Worm (Caenorhabditis elegans) whole organism, L3 larva: ENCODE measurements around the gene F32D1.7.

Experiments
- aly-2 ChIP-seq: fragments of 150-350 bp; optimal IDR thresholded peaks from 2 replicates; lab custom pipeline; 2014; ENCODE audit warnings: missing biosample characterization, missing genetic modification characterization
- ama-1 ChIP-seq: fragments of 150-350 bp; optimal IDR thresholded peaks from 2 replicates; lab custom pipeline; 2018
- ceh-28 ChIP-seq: fragments of 150-350 bp; optimal IDR thresholded peaks from 2 replicates; lab custom pipeline; 2014; ENCODE audit warnings: missing biosample characterization, missing genetic modification reagents, missing genetic modification characterization
- ceh-82 ChIP-seq: fragments of 150-350 bp; optimal IDR thresholded peaks from 2 replicates; lab custom pipeline; 2014; ENCODE audit warnings: missing biosample characterization, missing genetic modification characterization
- elt-2 ChIP-seq: sonication (generic microtip); optimal IDR thresholded peaks from 2 replicates; lab custom pipeline; 2016; ENCODE audit warnings: missing genetic modification reagents, mild to moderate bottlenecking, missing genetic modification characterization, missing compliant biosample characterization
- fos-1 ChIP-seq: fragments of 150-350 bp; optimal IDR thresholded peaks from 2 replicates; lab custom pipeline; 2014; ENCODE audit warnings: missing biosample characterization, missing genetic modification characterization
- jun-1 ChIP-seq: fragments of 150-350 bp; optimal IDR thresholded peaks from 2 replicates; lab custom pipeline; 2014; ENCODE audit warnings: missing biosample characterization, missing genetic modification reagents, missing genetic modification characterization
- nhr-11 ChIP-seq: fragments of 150-350 bp; optimal IDR thresholded peaks from 2 replicates; lab custom pipeline; 2014; ENCODE audit warnings: missing biosample characterization, missing genetic modification characterization
- nhr-25 ChIP-seq: sonication (generic microtip); optimal IDR thresholded peaks from 2 replicates; lab custom pipeline; 2017; ENCODE audit warnings: missing biosample characterization, missing genetic modification characterization
- sea-2 ChIP-seq: fragments of 150-350 bp; sonication (generic microtip); optimal IDR thresholded peaks from 4 replicates; lab custom pipeline; 2014; ENCODE audit warnings: missing biosample characterization, missing genetic modification reagents, missing genetic modification characterization
- unc-39 ChIP-seq: sonication (generic microtip); optimal IDR thresholded peaks from 4 replicates; lab custom pipeline; 2017; ENCODE audit warnings: missing biosample characterization, missing genetic modification characterization
- unc-62 ChIP-seq: fragments of 150-350 bp; sonication (generic microtip); optimal IDR thresholded peaks from 4 replicates; lab custom pipeline; 2014; ENCODE audit warnings: missing biosample characterization, missing genetic modification reagents, missing genetic modification characterization
- zag-1 ChIP-seq: fragments of 150-350 bp; optimal IDR thresholded peaks from 2 replicates; lab custom pipeline; 2014; ENCODE audit warnings: missing biosample characterization, missing genetic modification characterization

DNA sequence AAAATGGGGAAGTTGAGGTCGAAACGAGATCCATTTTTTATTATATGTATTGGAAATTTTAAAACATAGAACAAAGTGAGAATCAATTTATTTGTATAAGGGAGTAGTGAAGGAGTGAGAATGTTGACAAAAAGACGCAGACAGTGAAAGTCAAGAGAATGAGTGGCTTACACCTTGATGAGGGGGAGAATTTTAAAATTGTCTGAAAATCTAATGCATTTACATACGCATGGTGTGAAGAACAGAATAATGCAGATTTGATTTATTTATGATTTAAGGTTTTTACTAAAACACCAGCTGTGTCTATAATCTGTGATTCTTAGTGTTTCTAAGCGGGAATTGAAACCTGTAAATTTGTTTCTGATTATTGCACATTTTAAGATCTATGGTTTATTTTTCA, 50.6 kb downstream of the F32D1.7 start, which contains the start of gene nhr-125:
- no peak for TF ChIP-seq nhr-25 (tag; lab: Kevin White, UChicago)
- no peak for TF ChIP-seq unc-62 (GFP tag; lab: Kevin White, UChicago)
- TF ChIP-seq nhr-11 (tag; lab: Kevin White, UChicago): no peak
- no peak for TF ChIP-seq ama-1 (lab: Kevin White, UChicago)
- TF ChIP-seq zag-1 (tag; lab: Kevin White, UChicago): no peak
- no peak for TF ChIP-seq jun-1 (tag; lab: Kevin White, UChicago)
- no peak for TF ChIP-seq elt-2 (tag; lab: Kevin White, UChicago)
- no peak for TF ChIP-seq aly-2
- no peak for TF ChIP-seq ceh-82 (tag; lab: Kevin White, UChicago)
- no peak for TF ChIP-seq ceh-28 (tag; lab: Kevin White, UChicago)
- TF ChIP-seq fos-1 (tag; lab: Kevin White, UChicago): no peak
- no peak for TF ChIP-seq sea-2 (GFP tag; lab: Kevin White, UChicago)
- TF ChIP-seq unc-39 (tag; lab: Kevin White, UChicago): no peak
